Worm (Caenorhabditis elegans) whole organism, late embryonic: ENCODE data around the gene M02B7.7.

ENCODE experiments used
- ceh-6 ChIP-seq: fragments of 200-800 bp; sonication (Bioruptor generic); optimal IDR thresholded peaks from 2 replicates; lab custom pipeline; 2018; ENCODE audit warnings: mild to moderate bottlenecking, missing genetic modification characterization, missing compliant biosample characterization
- ceh-9 ChIP-seq: sonication (generic microtip); optimal IDR thresholded peaks from 2 replicates; lab custom pipeline; 2016; ENCODE audit warnings: mild to moderate bottlenecking, missing genetic modification characterization, inconsistent platforms, missing compliant biosample characterization
- hlh-30 ChIP-seq: sonication (generic microtip); optimal IDR thresholded peaks from 2 replicates; lab custom pipeline; 2017; ENCODE audit warnings: antibody characterized with exemption, missing genetic modification characterization, missing compliant biosample characterization; ENCODE audit not compliant: insufficient read depth
- pag-3 ChIP-seq: sonication (generic microtip); optimal IDR thresholded peaks from 2 replicates; lab custom pipeline; 2016; ENCODE audit warnings: missing compliant biosample characterization, missing genetic modification characterization, borderline replicate concordance
- pha-4 ChIP-seq: fragments of 150-350 bp; optimal IDR thresholded peaks from 2 replicates; lab custom pipeline; 2018; ENCODE audit warnings: missing biosample characterization, missing genetic modification reagents, missing genetic modification characterization
- rnt-1 ChIP-seq: sonication (generic microtip); optimal IDR thresholded peaks from 2 replicates; lab custom pipeline; 2016; ENCODE audit warnings: missing genetic modification characterization, missing compliant biosample characterization
- tbx-2 ChIP-seq: sonication (generic microtip); optimal IDR thresholded peaks from 2 replicates; lab custom pipeline; 2016; ENCODE audit warnings: missing genetic modification characterization, missing compliant biosample characterization

ce11 chrIV:3838687-3839086, 31.7 kb upstream of the M02B7.7 start:
- TF ChIP-seq ceh-9 (tag; lab: Kevin White, UChicago) = no peak
- no peak for TF ChIP-seq pha-4
- no peak for TF ChIP-seq ceh-6 (GFP tag; lab: Kevin White, UChicago)
- TF ChIP-seq hlh-30 (tag; lab: Kevin White, UChicago) = no peak
- TF ChIP-seq tbx-2 = no peak
- TF ChIP-seq pag-3 (tag; lab: Kevin White, UChicago) = no peak
- TF ChIP-seq rnt-1 (tag; lab: Kevin White, UChicago) = no peak
